Fruit fly (Drosophila melanogaster): ENCODE results near the gene CG5866.

DNA sequence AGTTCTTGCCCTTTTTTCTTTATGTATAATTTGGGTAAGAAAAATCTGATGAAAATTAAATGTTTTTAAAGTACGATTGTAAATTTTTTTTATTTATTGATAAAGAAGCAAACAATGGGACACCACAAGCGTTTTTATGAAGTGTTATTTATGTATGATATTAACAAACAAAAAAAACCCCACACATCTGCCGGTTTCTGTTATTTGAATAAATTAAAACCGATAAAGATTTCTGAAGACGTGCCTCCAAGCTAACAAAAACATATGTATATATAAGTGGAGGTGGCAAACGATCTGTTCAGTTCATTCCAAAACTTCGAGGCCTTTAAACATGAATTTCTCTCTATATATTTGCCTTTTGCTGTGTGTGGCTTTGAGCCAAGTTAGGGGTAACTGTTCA is 1.9 kb upstream of the CG5866 start, which contains the start of gene CG42822:
- TF ChIP-seq Vsx2 (GFP tag; optimal IDR thresholded peaks at IDR 0.05; ENCODE audit: partially characterized antibody) (no peak), pan (optimal IDR thresholded peaks at IDR 0.05) (no peak), Mio (GFP tag; optimal IDR thresholded peaks at IDR 0.05) (no peak), tai (GFP tag; optimal IDR thresholded peaks at IDR 0.05) (no peak)

All from whole organism, wandering third instar larva.